Worm (Caenorhabditis elegans) whole organism, L4 larva: ENCODE data around the gene Y43F8B.19.

ENCODE experiments used
- aly-2 ChIP-seq: sonication (generic microtip); optimal IDR thresholded peaks from 2 replicates; lab custom pipeline; 2018; ENCODE audit warnings: missing biosample characterization, missing genetic modification characterization
- attf-4 ChIP-seq: sonication (generic microtip); optimal IDR thresholded peaks from 3 replicates; lab custom pipeline; 2017; ENCODE audit warnings: missing biosample characterization, missing genetic modification characterization
- dmd-8 ChIP-seq: fragments of 200-800 bp; sonication (Bioruptor generic); IDR thresholded peaks from 2 replicates; pipeline ENCODE4 v1.3.6; 2022; ENCODE audit warnings: missing genetic modification characterization, missing compliant biosample characterization
- hlh-30 ChIP-seq: sonication (generic microtip); optimal IDR thresholded peaks from 2 replicates; lab custom pipeline; 2017; ENCODE audit warnings: antibody characterized with exemption, mild to moderate bottlenecking, missing genetic modification characterization, missing compliant biosample characterization; ENCODE audit not compliant: insufficient read depth
- lin-15B ChIP-seq: fragments of 150-350 bp; sonication (generic microtip); optimal IDR thresholded peaks from 3 replicates; lab custom pipeline; 2014; ENCODE audit warnings: missing biosample characterization, missing genetic modification characterization
- lin-39 ChIP-seq: fragments of 150-350 bp; optimal IDR thresholded peaks from 2 replicates; lab custom pipeline; 2014; ENCODE audit warnings: missing biosample characterization, missing genetic modification reagents, missing genetic modification characterization
- nhr-28 ChIP-seq: fragments of 150-350 bp; optimal IDR thresholded peaks from 2 replicates; lab custom pipeline; 2014; ENCODE audit warnings: missing biosample characterization, missing genetic modification characterization
- nhr-41 ChIP-seq: fragments of 200-800 bp; sonication (Bioruptor generic); IDR thresholded peaks from 2 replicates; pipeline ENCODE4 v1.3.6; 2022; ENCODE audit warnings: missing genetic modification reagents, missing genetic modification characterization, missing compliant biosample characterization
- pha-4 ChIP-seq, 2 experiments: fragments of 150-350 bp in 1 of 2; fragments of 200-800 bp in 1 of 2; sonication (Bioruptor generic) in 1 of 2; IDR thresholded peaks in 1 of 2; optimal IDR thresholded peaks in 1 of 2; 2 replicates each; pipeline versions ENCODE4 v1.3.6 to Lab custom; 2014 to 2022; ENCODE audit warnings: missing genetic modification characterization in 2 of 2, missing genetic modification reagents in 2 of 2, missing biosample characterization in 1 of 2, missing compliant biosample characterization in 1 of 2
- spr-1 ChIP-seq: sonication (generic microtip); optimal IDR thresholded peaks from 2 replicates; lab custom pipeline; 2016; ENCODE audit warnings: mild to moderate bottlenecking, missing genetic modification characterization, missing compliant biosample characterization
- unc-62 ChIP-seq, 3 experiments: fragments of 150-350 bp in 1 of 3; sonication (generic microtip); optimal IDR thresholded peaks in 2 of 3; peaks in 1 of 3; 1 replicate in 1 of 3; 2 replicates in 2 of 3; lab custom pipeline; 2014 to 2017; ENCODE audit warnings: missing biosample characterization in 3 of 3, missing genetic modification characterization in 3 of 3, missing genetic modification reagents in 3 of 3, missing genotype in 1 of 3

- TF ChIP-seq lin-15B (tag; lab: Kevin White, UChicago) (no peak), pha-4 (GFP tag; IDR thresholded peaks at IDR 0.05; lab: Robert Waterston, UW) (no peak), pha-4 (tag; optimal IDR thresholded peaks at IDR 0.05; lab: Kevin White, UChicago) (no peak), attf-4 (tag; lab: Kevin White, UChicago) (no peak), nhr-41 (GFP tag; lab: Robert Waterston, UW) (no peak), lin-39 (tag; lab: Kevin White, UChicago) (no peak), hlh-30 (tag; lab: Kevin White, UChicago) (peak; percentile 90), spr-1 (no peak), dmd-8 (GFP tag; lab: Robert Waterston, UW) (no peak), unc-62 (GFP tag; optimal IDR thresholded peaks at IDR 0.05 in 1 of 2; lab: Kevin White, UChicago) (peak in 1 of 2 experiments; percentile 38), unc-62 (tag; optimal IDR thresholded peaks at IDR 0.05; lab: Kevin White, UChicago) (no peak), nhr-28 (tag; lab: Kevin White, UChicago) (peak; percentile 71), aly-2 (tag; lab: Kevin White, UChicago) (no peak)
These were observed 12.5 kb upstream of the Y43F8B.19 start for ce11 chrV:19524569-19524968.
